Worm (Caenorhabditis elegans) whole organism, mixed stage, embryonic: ENCODE data around the gene C14H10.3.

ENCODE experiments used
- bed-3 ChIP-seq: fragments of 200-800 bp; sonication (Bioruptor generic); optimal IDR thresholded peaks from 3 replicates; lab custom pipeline; 2018; ENCODE audit warnings: mild to moderate bottlenecking, missing genetic modification characterization, moderate library complexity, missing compliant biosample characterization
- blmp-1 ChIP-seq: fragments of 150-350 bp; optimal IDR thresholded peaks from 2 replicates; lab custom pipeline; 2014; ENCODE audit warnings: missing biosample characterization, missing genetic modification characterization
- ceh-39 ChIP-seq: fragments of 150-350 bp; optimal IDR thresholded peaks from 2 replicates; lab custom pipeline; 2014; ENCODE audit warnings: missing biosample characterization, missing genetic modification characterization
- ceh-43 ChIP-seq: fragments of 200-800 bp; sonication (Bioruptor generic); optimal IDR thresholded peaks from 2 replicates; lab custom pipeline; 2018; ENCODE audit warnings: mild to moderate bottlenecking, missing genetic modification characterization, moderate library complexity, missing compliant biosample characterization
- ceh-83 ChIP-seq: fragments of 200-800 bp; sonication (Bioruptor generic); optimal IDR thresholded peaks from 2 replicates; lab custom pipeline; 2018; ENCODE audit warnings: mild to moderate bottlenecking, missing genetic modification characterization, missing compliant biosample characterization
- ces-1 ChIP-seq: fragments of 150-350 bp; optimal IDR thresholded peaks from 2 replicates; lab custom pipeline; 2014; ENCODE audit warnings: missing biosample characterization, missing genetic modification reagents, missing genetic modification characterization
- cnd-1 ChIP-seq: fragments of 200-800 bp; sonication (Bioruptor generic); optimal IDR thresholded peaks from 2 replicates; lab custom pipeline; 2018; ENCODE audit warnings: mild to moderate bottlenecking, missing genetic modification characterization, missing compliant biosample characterization
- drap-1 ChIP-seq: fragments of 200-800 bp; sonication (Bioruptor generic); optimal IDR thresholded peaks from 3 replicates; lab custom pipeline; 2018; ENCODE audit warnings: mild to moderate bottlenecking, missing genetic modification characterization, missing compliant biosample characterization
- elt-1 ChIP-seq: sonication (generic microtip); optimal IDR thresholded peaks from 2 replicates; lab custom pipeline; 2017; ENCODE audit warnings: missing genetic modification characterization, mild to moderate bottlenecking, missing compliant biosample characterization, antibody characterized with exemption, moderate library complexity, borderline replicate concordance; ENCODE audit not compliant: insufficient read depth
- elt-3 ChIP-seq: fragments of 150-350 bp; optimal IDR thresholded peaks from 2 replicates; lab custom pipeline; 2014; ENCODE audit warnings: missing biosample characterization, missing genetic modification characterization
- flh-1 ChIP-seq: fragments of 200-800 bp; sonication (Bioruptor generic); optimal IDR thresholded peaks from 2 replicates; lab custom pipeline; 2018; ENCODE audit warnings: mild to moderate bottlenecking, missing genetic modification characterization, moderate library complexity, missing compliant biosample characterization
- ham-2 ChIP-seq: fragments of 200-800 bp; sonication (Bioruptor generic); optimal IDR thresholded peaks from 2 replicates; lab custom pipeline; 2018; ENCODE audit warnings: mild to moderate bottlenecking, missing genetic modification characterization, missing compliant biosample characterization
- hlh-1 ChIP-seq: fragments of 150-350 bp; optimal IDR thresholded peaks from 2 replicates; lab custom pipeline; 2014; ENCODE audit warnings: missing biosample characterization, missing genetic modification reagents, missing genetic modification characterization
- lin-13 ChIP-seq: fragments of 150-350 bp; optimal IDR thresholded peaks from 2 replicates; lab custom pipeline; 2014; ENCODE audit warnings: missing biosample characterization, missing genetic modification characterization
- lin-32 ChIP-seq: fragments of 200-800 bp; sonication (Bioruptor generic); optimal IDR thresholded peaks from 2 replicates; lab custom pipeline; 2018; ENCODE audit warnings: mild to moderate bottlenecking, missing genetic modification characterization, missing compliant biosample characterization
- lsy-2 ChIP-seq: fragments of 150-350 bp; optimal IDR thresholded peaks from 2 replicates; lab custom pipeline; 2014; ENCODE audit warnings: missing biosample characterization, missing genetic modification characterization
- mab-5 ChIP-seq: fragments of 150-350 bp; optimal IDR thresholded peaks from 2 replicates; lab custom pipeline; 2014; ENCODE audit warnings: missing biosample characterization, missing genetic modification characterization
- mep-1 ChIP-seq: fragments of 150-350 bp; optimal IDR thresholded peaks from 2 replicates; lab custom pipeline; 2017; ENCODE audit warnings: missing biosample characterization, missing genetic modification reagents, missing genetic modification characterization, inconsistent platforms
- mls-2 ChIP-seq: sonication (generic microtip); optimal IDR thresholded peaks from 2 replicates; lab custom pipeline; 2016; ENCODE audit warnings: mild to moderate bottlenecking, missing genetic modification characterization, moderate library complexity, missing compliant biosample characterization
- nhr-12 ChIP-seq: fragments of 150-350 bp; optimal IDR thresholded peaks from 2 replicates; lab custom pipeline; 2014; ENCODE audit warnings: missing biosample characterization, missing genetic modification characterization
- nhr-2 ChIP-seq: fragments of 150-350 bp; optimal IDR thresholded peaks from 2 replicates; lab custom pipeline; 2014; ENCODE audit warnings: missing biosample characterization, missing genetic modification characterization
- nhr-237 ChIP-seq: fragments of 150-350 bp; optimal IDR thresholded peaks from 2 replicates; lab custom pipeline; 2014; ENCODE audit warnings: missing biosample characterization, missing genetic modification characterization
- nhr-28 ChIP-seq: fragments of 150-350 bp; optimal IDR thresholded peaks from 2 replicates; lab custom pipeline; 2014; ENCODE audit warnings: missing biosample characterization, missing genetic modification characterization
- nhr-76 ChIP-seq: sonication (generic microtip); optimal IDR thresholded peaks from 2 replicates; lab custom pipeline; 2017; ENCODE audit warnings: missing biosample characterization, missing genetic modification characterization
- pha-4 ChIP-seq: fragments of 150-350 bp; optimal IDR thresholded peaks from 2 replicates; lab custom pipeline; 2018; ENCODE audit warnings: missing biosample characterization, missing genetic modification reagents, missing genetic modification characterization
- sem-2 ChIP-seq: fragments of 200-800 bp; sonication (Bioruptor generic); optimal IDR thresholded peaks from 2 replicates; lab custom pipeline; 2018; ENCODE audit warnings: mild to moderate bottlenecking, missing genetic modification characterization, missing compliant biosample characterization
- snpc-4 ChIP-seq: fragments of 150-350 bp; optimal IDR thresholded peaks from 2 replicates; lab custom pipeline; 2014; ENCODE audit warnings: missing biosample characterization, missing genetic modification characterization
- sptf-1 ChIP-seq: sonication (generic microtip); optimal IDR thresholded peaks from 2 replicates; lab custom pipeline; 2017; ENCODE audit warnings: mild to moderate bottlenecking, missing genetic modification characterization, moderate library complexity, missing compliant biosample characterization
- tbx-8 ChIP-seq: fragments of 200-800 bp; sonication (Bioruptor generic); optimal IDR thresholded peaks from 2 replicates; lab custom pipeline; 2018; ENCODE audit warnings: mild to moderate bottlenecking, missing genetic modification characterization, moderate library complexity, missing compliant biosample characterization
- unc-120 ChIP-seq: sonication (generic microtip); optimal IDR thresholded peaks from 2 replicates; lab custom pipeline; 2017; ENCODE audit warnings: missing genetic modification characterization, missing compliant biosample characterization; ENCODE audit not compliant: poor library complexity, severe bottlenecking
- unc-39 ChIP-seq: fragments of 150-350 bp; optimal IDR thresholded peaks from 2 replicates; lab custom pipeline; 2014; ENCODE audit warnings: missing biosample characterization, missing genetic modification characterization
- unc-62 ChIP-seq: fragments of 150-350 bp; optimal IDR thresholded peaks from 2 replicates; lab custom pipeline; 2014; ENCODE audit warnings: missing biosample characterization, missing genetic modification reagents, missing genetic modification characterization
- zip-8 ChIP-seq: fragments of 150-350 bp; optimal IDR thresholded peaks from 2 replicates; lab custom pipeline; 2014; ENCODE audit warnings: missing biosample characterization, missing genetic modification characterization
- ztf-11 ChIP-seq: fragments of 150-350 bp; optimal IDR thresholded peaks from 2 replicates; lab custom pipeline; 2014; ENCODE audit warnings: missing biosample characterization, missing genetic modification characterization

C14H10.3 gene

DNA sequence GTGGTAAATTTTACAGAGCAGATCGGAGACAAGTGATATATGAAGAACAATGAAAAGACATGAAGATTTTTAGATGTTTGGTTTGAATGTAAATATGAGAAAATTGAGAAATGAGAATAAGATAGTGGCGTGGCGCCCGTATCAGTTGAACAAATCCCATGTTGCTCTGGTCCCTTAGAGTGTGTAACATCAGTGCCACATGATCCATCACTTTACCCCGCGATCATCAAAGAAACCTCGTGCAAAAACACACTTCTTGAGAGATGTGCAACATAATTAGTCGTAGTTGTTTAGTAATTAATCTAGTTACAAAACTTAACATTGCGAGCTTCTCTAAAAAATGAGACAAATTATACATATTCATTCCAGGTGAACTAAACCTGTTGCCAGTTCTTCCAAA lies 26.1 kb upstream of the C14H10.3 start:
- TF ChIP-seq ceh-43 (GFP tag; lab: Kevin White, UChicago) (no peak), cnd-1 (tag; lab: Kevin White, UChicago) (no peak), ces-1 (GFP tag; lab: Kevin White, UChicago) (no peak), lin-13 (tag; lab: Kevin White, UChicago) (no peak), ceh-83 (no peak), unc-39 (no peak), nhr-12 (tag; lab: Kevin White, UChicago) (no peak), blmp-1 (tag; lab: Kevin White, UChicago) (no peak), nhr-76 (tag; lab: Kevin White, UChicago) (no peak), unc-120 (tag; lab: Kevin White, UChicago) (peak; percentile 9), ceh-39 (no peak), nhr-28 (tag; lab: Kevin White, UChicago) (no peak), unc-62 (GFP tag; lab: Kevin White, UChicago) (peak; percentile 25), elt-1 (tag; lab: Kevin White, UChicago) (no peak)

- TF ChIP-seq unc-120 (tag; lab: Kevin White, UChicago) (peak; percentile 0), ces-1 (GFP tag; lab: Kevin White, UChicago) (no peak), lin-13 (tag; lab: Kevin White, UChicago) (no peak)
- TF ChIP-seq, all 35 proteins: peak for 1
Observed at ce11 chrX:10252781-10253180, 24.8 kb upstream of the C14H10.3 start, which contains the start of gene C14H10.2. Gene C14H10.2 (minus strand): TSS chrX:10252881.

ce11 chrX:10249685-10250084 lies 21.7 kb upstream of the C14H10.3 start:
- TF ChIP-seq nhr-2 (tag; lab: Kevin White, UChicago) (peak; percentile 54), lin-32 (no peak)
- TF ChIP-seq, all 35 proteins: peak for 1

DNA sequence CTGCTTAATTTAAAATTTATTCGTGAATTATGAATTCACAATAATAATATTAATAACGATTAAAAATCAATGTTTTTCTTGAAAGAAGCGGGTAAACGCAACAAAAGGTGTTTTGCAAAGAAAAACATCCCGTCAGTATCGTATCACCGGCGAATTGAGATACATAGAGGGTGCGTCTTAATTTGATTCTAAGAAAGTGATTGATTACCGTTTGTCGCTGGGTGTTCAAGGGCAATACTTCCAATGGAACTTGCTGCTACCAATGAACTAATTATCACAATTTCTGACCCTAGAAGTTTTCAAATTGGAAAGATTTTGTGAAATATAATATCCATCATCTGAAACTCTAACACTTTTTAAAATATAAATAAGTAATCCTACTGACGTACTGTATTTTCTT lies 17.7 kb upstream of the C14H10.3 start:
- TF ChIP-seq ham-2 (GFP tag; lab: Kevin White, UChicago) (no peak), nhr-12 (tag; lab: Kevin White, UChicago) (no peak), elt-3 (tag; lab: Kevin White, UChicago) (no peak), ceh-43 (GFP tag; lab: Kevin White, UChicago) (no peak), unc-39 (no peak), nhr-28 (tag; lab: Kevin White, UChicago) (no peak), unc-120 (tag; lab: Kevin White, UChicago) (no peak), nhr-2 (tag; lab: Kevin White, UChicago) (no peak), zip-8 (no peak), sptf-1 (no peak), snpc-4 (tag; lab: Kevin White, UChicago) (no peak), mep-1 (tag; lab: Kevin White, UChicago) (no peak), cnd-1 (tag; lab: Kevin White, UChicago) (no peak), lsy-2 (tag; lab: Kevin White, UChicago) (no peak)

DNA sequence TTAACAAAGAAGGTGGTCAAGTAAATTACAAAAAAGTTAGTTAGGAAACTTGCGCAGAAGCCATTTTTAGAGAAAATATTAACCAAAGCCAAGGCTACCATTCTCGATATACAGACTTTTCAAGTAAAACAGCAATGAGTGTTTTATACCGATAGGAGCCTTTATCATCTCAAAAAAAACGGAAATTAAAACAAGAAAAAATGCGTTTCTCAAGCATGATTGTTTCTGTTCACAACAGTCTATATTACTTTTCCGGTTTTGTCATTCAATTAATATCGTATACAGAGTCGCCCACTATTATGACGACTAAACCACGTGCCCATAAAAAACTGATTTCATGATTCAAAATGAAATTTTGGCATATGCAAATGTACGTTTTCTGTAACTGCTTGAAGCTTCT lies 13.0 kb upstream of the C14H10.3 start, which contains the start of gene str-74:
Gene str-74 (minus strand): TSS at position 101 of the 400 bp plus-strand sequence.
- TF ChIP-seq bed-3 (GFP tag; lab: Kevin White, UChicago) (no peak), sptf-1 (no peak), snpc-4 (tag; lab: Kevin White, UChicago) (no peak), mab-5 (tag; lab: Kevin White, UChicago) (no peak), pha-4 (tag; lab: Kevin White, UChicago) (no peak), zip-8 (no peak), lin-13 (tag; lab: Kevin White, UChicago) (no peak), blmp-1 (tag; lab: Kevin White, UChicago) (no peak), sem-2 (GFP tag; lab: Kevin White, UChicago) (no peak), tbx-8 (GFP tag; lab: Kevin White, UChicago) (no peak), nhr-237 (no peak), elt-1 (tag; lab: Kevin White, UChicago) (no peak), drap-1 (GFP tag; lab: Kevin White, UChicago) (no peak), hlh-1 (tag; lab: Kevin White, UChicago) (no peak), lsy-2 (tag; lab: Kevin White, UChicago) (no peak), mls-2 (tag; lab: Kevin White, UChicago) (no peak), unc-120 (tag; lab: Kevin White, UChicago) (no peak), flh-1 (no peak), ztf-11 (tag; lab: Kevin White, UChicago) (no peak)
